Fruit fly (Drosophila melanogaster) whole organism, wandering third instar larva: ENCODE data around the gene CG44815.
A peak's percentile ranks its signal among the peaks of the same experiment; 100 is the strongest.

Source experiments
- Abd-B ChIP-seq: fragments of >200 bp; optimal IDR thresholded peaks from 2 replicates; lab custom pipeline; 2017; ENCODE audit warnings: missing biosample characterization, missing genetic modification characterization
- CG32264 ChIP-seq: fragments of 200-800 bp; sonication (Bioruptor generic); optimal IDR thresholded peaks from 2 replicates; lab custom pipeline; 2016; ENCODE audit warnings: missing biosample characterization, missing genetic modification characterization
- CrebA ChIP-seq: fragments of 200-800 bp; sonication (Bioruptor generic); optimal IDR thresholded peaks from 2 replicates; lab custom pipeline; 2016; ENCODE audit warnings: missing biosample characterization, mild to moderate bottlenecking, missing genetic modification characterization, borderline replicate concordance
- Dfd ChIP-seq: fragments of >200 bp; optimal IDR thresholded peaks from 2 replicates; lab custom pipeline; 2017; ENCODE audit warnings: missing biosample characterization, missing genetic modification characterization
- Dif ChIP-seq: fragments of 200-275, 200-300 bp; sonication (Bioruptor generic); optimal IDR thresholded peaks from 2 replicates; lab custom pipeline; 2018; ENCODE audit warnings: missing biosample characterization, missing genetic modification characterization; ENCODE audit not compliant: partially characterized antibody
- GATAd ChIP-seq: sonication (Bioruptor generic); optimal IDR thresholded peaks from 2 replicates; lab custom pipeline; 2016; ENCODE audit warnings: missing biosample characterization, missing genetic modification characterization
- HLH106 ChIP-seq: fragments of 200-800 bp; optimal IDR thresholded peaks from 3 replicates; lab custom pipeline; 2019; ENCODE audit warnings: missing biosample characterization, mild to moderate bottlenecking, missing genetic modification characterization, moderate library complexity
- Hnf4 ChIP-seq: fragments of 200-800 bp; sonication (Bioruptor generic); optimal IDR thresholded peaks from 2 replicates; lab custom pipeline; 2016; ENCODE audit warnings: missing biosample characterization, mild to moderate bottlenecking, missing genetic modification characterization
- Hr83 ChIP-seq: fragments of 200-300 bp; sonication (Bioruptor generic); optimal IDR thresholded peaks from 2 replicates; lab custom pipeline; 2016; ENCODE audit warnings: missing biosample characterization, mild to moderate bottlenecking, missing genetic modification characterization, moderate library complexity; ENCODE audit not compliant: poor library complexity, severe bottlenecking
- Mio ChIP-seq: sonication (Bioruptor generic); optimal IDR thresholded peaks from 2 replicates; lab custom pipeline; 2016; ENCODE audit warnings: missing biosample characterization, missing genetic modification characterization
- Myc ChIP-seq: fragments of >200 bp; optimal IDR thresholded peaks from 2 replicates; lab custom pipeline; 2017
- N ChIP-seq: fragments of >200 bp; optimal IDR thresholded peaks from 2 replicates; lab custom pipeline; 2018; ENCODE audit warnings: missing biosample characterization, missing external identifiers, missing genetic modification characterization
- OdsH ChIP-seq: fragments of 200-800 bp; sonication (Bioruptor generic); optimal IDR thresholded peaks from 2 replicates; lab custom pipeline; 2016; ENCODE audit warnings: missing biosample characterization, mild to moderate bottlenecking, missing genetic modification characterization
- Rel ChIP-seq, 2 experiments: fragments of 200-800 bp; sonication (Bioruptor generic) in 1 of 2; optimal IDR thresholded peaks; 2 replicates in 1 of 2; 3 replicates in 1 of 2; lab custom pipeline; 2016 to 2019; ENCODE audit warnings: mild to moderate bottlenecking in 2 of 2, missing biosample characterization in 2 of 2, missing genetic modification characterization in 2 of 2, moderate library complexity in 1 of 2
- Sp1 ChIP-seq: fragments of 200-800 bp; sonication (Bioruptor generic); optimal IDR thresholded peaks from 3 replicates; lab custom pipeline; 2019; ENCODE audit warnings: missing biosample characterization, mild to moderate bottlenecking, missing genetic modification characterization, moderate library complexity
- Vsx2 ChIP-seq: fragments of 200-300, 225-300 bp; sonication (Bioruptor generic); optimal IDR thresholded peaks from 2 replicates; lab custom pipeline; 2018; ENCODE audit warnings: missing biosample characterization, missing genetic modification characterization; ENCODE audit not compliant: partially characterized antibody
- br ChIP-seq: fragments of 200-800 bp; sonication (Bioruptor generic); optimal IDR thresholded peaks from 2 replicates; lab custom pipeline; 2016; ENCODE audit warnings: missing biosample characterization, missing genetic modification characterization
- brk ChIP-seq: fragments of 200-800 bp; sonication (Bioruptor generic); optimal IDR thresholded peaks from 2 replicates; lab custom pipeline; 2016; ENCODE audit warnings: missing biosample characterization, mild to moderate bottlenecking, missing genetic modification characterization
- dl ChIP-seq, 2 experiments: fragments of 175-275, 200-275 bp in 1 of 2; fragments of 200-275 bp in 1 of 2; sonication (Bioruptor generic); optimal IDR thresholded peaks; lab custom pipeline; 2018; ENCODE audit warnings: mild to moderate bottlenecking in 2 of 2, missing biosample characterization in 2 of 2, missing genetic modification characterization in 2 of 2, moderate library complexity in 2 of 2; ENCODE audit not compliant: partially characterized antibody in 2 of 2, insufficient read depth in 1 of 2
- dmrt93B ChIP-seq: fragments of 200-800 bp; sonication (Bioruptor generic); optimal IDR thresholded peaks from 2 replicates; lab custom pipeline; 2018; ENCODE audit warnings: missing biosample characterization, mild to moderate bottlenecking, missing genetic modification characterization
- dsf ChIP-seq: sonication (Bioruptor generic); optimal IDR thresholded peaks from 2 replicates; lab custom pipeline; 2016; ENCODE audit warnings: missing biosample characterization, missing genetic modification characterization, borderline replicate concordance
- ey ChIP-seq: fragments of 200-800 bp; sonication (Bioruptor generic); optimal IDR thresholded peaks from 2 replicates; lab custom pipeline; 2016; ENCODE audit warnings: missing biosample characterization, missing genetic modification characterization
- foxo ChIP-seq, 2 experiments: fragments of 200-800 bp; sonication (Bioruptor generic); optimal IDR thresholded peaks; 2 replicates in 1 of 2; 3 replicates in 1 of 2; lab custom pipeline; 2016 to 2017; ENCODE audit warnings: missing biosample characterization in 2 of 2, missing genetic modification characterization in 2 of 2
- fru ChIP-seq: fragments of 200-800 bp; sonication (Bioruptor generic); optimal IDR thresholded peaks from 3 replicates; lab custom pipeline; 2016; ENCODE audit warnings: missing biosample characterization, mild to moderate bottlenecking, missing genetic modification characterization
- h ChIP-seq: fragments of 200-800 bp; sonication (Bioruptor generic); optimal IDR thresholded peaks from 3 replicates; lab custom pipeline; 2016; ENCODE audit warnings: missing biosample characterization, mild to moderate bottlenecking, missing genetic modification characterization
- jim ChIP-seq: fragments of 175-275, 200-325 bp; sonication (Bioruptor generic); optimal IDR thresholded peaks from 2 replicates; lab custom pipeline; 2016; ENCODE audit warnings: missing biosample characterization, mild to moderate bottlenecking, missing genetic modification characterization
- lola ChIP-seq: fragments of >200 bp; optimal IDR thresholded peaks from 2 replicates; lab custom pipeline; 2017; ENCODE audit warnings: missing biosample characterization, missing genetic modification characterization
- psq ChIP-seq: fragments of 200-800 bp; sonication (Bioruptor generic); optimal IDR thresholded peaks from 3 replicates; lab custom pipeline; 2017; ENCODE audit warnings: missing biosample characterization, mild to moderate bottlenecking, missing genetic modification characterization, moderate library complexity
- rgr ChIP-seq: fragments of 200-800 bp; sonication (Bioruptor generic); optimal IDR thresholded peaks from 3 replicates; lab custom pipeline; 2016; ENCODE audit warnings: missing biosample characterization, mild to moderate bottlenecking, missing genetic modification characterization
- sage ChIP-seq: fragments of 200-800 bp; sonication (Bioruptor generic); optimal IDR thresholded peaks from 2 replicates; lab custom pipeline; 2016; ENCODE audit warnings: missing biosample characterization, mild to moderate bottlenecking, missing genetic modification characterization
- sv ChIP-seq: fragments of 200-800 bp; sonication (Bioruptor generic); optimal IDR thresholded peaks from 3 replicates; lab custom pipeline; 2016; ENCODE audit warnings: missing biosample characterization, missing genetic modification characterization
- tai ChIP-seq: sonication (Bioruptor generic); optimal IDR thresholded peaks from 2 replicates; lab custom pipeline; 2016; ENCODE audit warnings: missing biosample characterization, missing genetic modification characterization
- usp ChIP-seq: fragments of >200 bp; optimal IDR thresholded peaks from 2 replicates; lab custom pipeline; 2017; ENCODE audit warnings: missing biosample characterization, missing genetic modification characterization
- woc ChIP-seq: sonication (Bioruptor generic); optimal IDR thresholded peaks from 2 replicates; lab custom pipeline; 2016; ENCODE audit warnings: missing biosample characterization, mild to moderate bottlenecking, missing genetic modification characterization

CG44815 gene

dm6 chrX:9431400-9432021 lies 14.5 kb downstream of the CG44815 start:
- TF ChIP-seq Dfd (GFP tag; lab: Kevin White, UChicago): no peak
- TF ChIP-seq CrebA: no peak
- no peak for TF ChIP-seq Vsx2 (GFP tag; lab: Kevin White, UChicago)
- TF ChIP-seq Hnf4 (GFP tag; lab: Kevin White, UChicago): no peak
- no peak for TF ChIP-seq sv (GFP tag; lab: Kevin White, UChicago)
- TF ChIP-seq foxo (GFP tag; optimal IDR thresholded peaks at IDR 0.05; lab: Kevin White, UChicago): peak in 1 of 2 experiments; percentile 6
- TF ChIP-seq brk (GFP tag; lab: Kevin White, UChicago): no peak
- no peak for TF ChIP-seq Myc
- TF ChIP-seq dl (GFP tag; optimal IDR thresholded peaks at IDR 0.05; lab: Kevin White, UChicago; ENCODE audit: insufficient read depth in 1 of 2, partially characterized antibody in 2 of 2): no peak
- TF ChIP-seq N (GFP tag; lab: Kevin White, UChicago): no peak
- TF ChIP-seq rgr: peak; percentile 11
- peak; percentile 33 for TF ChIP-seq HLH106 (tag; lab: Kevin White, UChicago)
- TF ChIP-seq br: no peak
- no peak for TF ChIP-seq CG32264 (GFP tag; lab: Kevin White, UChicago)
- no peak for TF ChIP-seq Hr83
- TF ChIP-seq dsf (GFP tag; lab: Kevin White, UChicago): no peak
- no peak for TF ChIP-seq jim (GFP tag; lab: Kevin White, UChicago)
- no peak for TF ChIP-seq usp (GFP tag; lab: Kevin White, UChicago)
- no peak for TF ChIP-seq Sp1 (GFP tag; lab: Kevin White, UChicago)
- no peak for TF ChIP-seq GATAd (GFP tag; lab: Kevin White, UChicago)
- TF ChIP-seq psq (GFP tag; lab: Kevin White, UChicago): peak; percentile 21
- TF ChIP-seq Abd-B: no peak

dm6 chrX:9422923-9423322 lies 23.1 kb downstream of the CG44815 start:
- TF ChIP-seq Dfd (GFP tag; lab: Kevin White, UChicago): peak; percentile 93

dm6 chrX:9416045-9416444 lies 30.0 kb downstream of the CG44815 start:
- TF ChIP-seq h (GFP tag; lab: Kevin White, UChicago) (peak; percentile 24), foxo (GFP tag; optimal IDR thresholded peaks at IDR 0.05; lab: Kevin White, UChicago) (peak in 1 of 2 experiments; percentile 30), tai (GFP tag; lab: Kevin White, UChicago) (no peak), rgr (peak; percentile 31), fru (GFP tag; lab: Kevin White, UChicago) (peak; percentile 17), ey (GFP tag; lab: Kevin White, UChicago) (peak; percentile 9), br (no peak), HLH106 (tag; lab: Kevin White, UChicago) (peak; percentile 7)

dm6 chrX:9401053-9401452 lies 45.0 kb downstream of the CG44815 start:
- no peak for TF ChIP-seq woc (GFP tag; lab: Kevin White, UChicago)
- TF ChIP-seq dsf (GFP tag; lab: Kevin White, UChicago): no peak
- no peak for TF ChIP-seq OdsH
- no peak for TF ChIP-seq dl (GFP tag; optimal IDR thresholded peaks at IDR 0.05; lab: Kevin White, UChicago; ENCODE audit: insufficient read depth in 1 of 2, partially characterized antibody in 2 of 2)
- TF ChIP-seq tai (GFP tag; lab: Kevin White, UChicago): no peak
- peak; percentile 24 for TF ChIP-seq fru (GFP tag; lab: Kevin White, UChicago)
- TF ChIP-seq Hnf4 (GFP tag; lab: Kevin White, UChicago): no peak
- TF ChIP-seq N (GFP tag; lab: Kevin White, UChicago): no peak
- no peak for TF ChIP-seq Rel (GFP tag; optimal IDR thresholded peaks at IDR 0.05; lab: Kevin White, UChicago)
- TF ChIP-seq Rel (tag; optimal IDR thresholded peaks at IDR 0.05; lab: Kevin White, UChicago): no peak
- no peak for TF ChIP-seq CrebA
- peak; percentile 33 for TF ChIP-seq Sp1 (GFP tag; lab: Kevin White, UChicago)
- peak; percentile 28 for TF ChIP-seq ey (GFP tag; lab: Kevin White, UChicago)
- no peak for TF ChIP-seq CG32264 (GFP tag; lab: Kevin White, UChicago)
- peak; percentile 11 for TF ChIP-seq dmrt93B (GFP tag; lab: Kevin White, UChicago)
- TF ChIP-seq Myc: no peak
- no peak for TF ChIP-seq Vsx2 (GFP tag; lab: Kevin White, UChicago)
- no peak for TF ChIP-seq Mio (GFP tag; lab: Kevin White, UChicago)
- peak; percentile 12 for TF ChIP-seq rgr
- no peak for TF ChIP-seq usp (GFP tag; lab: Kevin White, UChicago)
- peak in 1 of 2 experiments; percentile 18 for TF ChIP-seq foxo (GFP tag; optimal IDR thresholded peaks at IDR 0.05; lab: Kevin White, UChicago)
- TF ChIP-seq sv (GFP tag; lab: Kevin White, UChicago): no peak
- no peak for TF ChIP-seq Dfd (GFP tag; lab: Kevin White, UChicago)
- peak; percentile 0 for TF ChIP-seq br
- no peak for TF ChIP-seq jim (GFP tag; lab: Kevin White, UChicago)
- no peak for TF ChIP-seq Abd-B
- no peak for TF ChIP-seq sage
- no peak for TF ChIP-seq GATAd (GFP tag; lab: Kevin White, UChicago)
- TF ChIP-seq brk (GFP tag; lab: Kevin White, UChicago): no peak
- TF ChIP-seq HLH106 (tag; lab: Kevin White, UChicago): peak; percentile 36
- TF ChIP-seq h (GFP tag; lab: Kevin White, UChicago): peak; percentile 30
- no peak for TF ChIP-seq psq (GFP tag; lab: Kevin White, UChicago)
- no peak for TF ChIP-seq Dif (GFP tag; lab: Kevin White, UChicago)
- TF ChIP-seq lola: no peak
- TF ChIP-seq, all 38 proteins: peak for 9
